Worm (Caenorhabditis elegans) whole organism, L3 larva: ENCODE measurements around the gene F28C1.1.

Source experiments
- aly-2 ChIP-seq: fragments of 150-350 bp; optimal IDR thresholded peaks from 2 replicates; lab custom pipeline; 2014; ENCODE audit warnings: missing biosample characterization, missing genetic modification characterization
- ama-1 ChIP-seq: fragments of 150-350 bp; optimal IDR thresholded peaks from 2 replicates; lab custom pipeline; 2018
- ceh-9 ChIP-seq: sonication (generic microtip); optimal IDR thresholded peaks from 2 replicates; lab custom pipeline; 2018; ENCODE audit warnings: missing biosample characterization, missing genetic modification characterization
- egl-27 ChIP-seq: sonication (generic microtip); optimal IDR thresholded peaks from 4 replicates; lab custom pipeline; 2017; ENCODE audit warnings: missing biosample characterization, missing genetic modification reagents, missing genetic modification characterization
- elt-3 ChIP-seq, 3 experiments: fragments of 150-350 bp in 1 of 3; sonication (generic microtip) in 2 of 3; optimal IDR thresholded peaks; 2 replicates in 2 of 3; 4 replicates in 1 of 3; lab custom pipeline; 2014 to 2017; ENCODE audit warnings: missing biosample characterization in 3 of 3, missing genetic modification characterization in 3 of 3
- lin-15B ChIP-seq: fragments of 150-350 bp; optimal IDR thresholded peaks from 2 replicates; lab custom pipeline; 2014; ENCODE audit warnings: missing biosample characterization, missing genetic modification characterization
- lin-39 ChIP-seq: fragments of 150-350 bp; optimal IDR thresholded peaks from 2 replicates; lab custom pipeline; 2018; ENCODE audit warnings: missing biosample characterization, missing genetic modification reagents, missing genetic modification characterization
- nfya-1 ChIP-seq: sonication (generic microtip); optimal IDR thresholded peaks from 2 replicates; lab custom pipeline; 2017; ENCODE audit warnings: missing genetic modification characterization, mild to moderate bottlenecking, missing compliant biosample characterization, antibody characterized with exemption, moderate library complexity; ENCODE audit not compliant: insufficient read depth
- nhr-77 ChIP-seq: fragments of 150-350 bp; optimal IDR thresholded peaks from 2 replicates; lab custom pipeline; 2014; ENCODE audit warnings: missing biosample characterization, missing genetic modification characterization
- pha-4 ChIP-seq: fragments of 150-350 bp; optimal IDR thresholded peaks from 2 replicates; lab custom pipeline; 2014; ENCODE audit warnings: missing biosample characterization, missing genetic modification reagents, missing genetic modification characterization
- pqm-1 ChIP-seq: fragments of 150-350 bp; optimal IDR thresholded peaks from 2 replicates; lab custom pipeline; 2017; ENCODE audit warnings: missing biosample characterization, missing genetic modification characterization, inconsistent platforms
- sea-2 ChIP-seq: fragments of 150-350 bp; sonication (generic microtip); optimal IDR thresholded peaks from 4 replicates; lab custom pipeline; 2014; ENCODE audit warnings: missing biosample characterization, missing genetic modification reagents, missing genetic modification characterization
- skn-1 ChIP-seq: fragments of 150-350 bp; optimal IDR thresholded peaks from 2 replicates; lab custom pipeline; 2014; ENCODE audit warnings: missing biosample characterization, missing genetic modification characterization
- ztf-11 ChIP-seq: fragments of 150-350 bp; optimal IDR thresholded peaks from 2 replicates; lab custom pipeline; 2014; ENCODE audit warnings: missing biosample characterization, missing genetic modification characterization

DNA sequence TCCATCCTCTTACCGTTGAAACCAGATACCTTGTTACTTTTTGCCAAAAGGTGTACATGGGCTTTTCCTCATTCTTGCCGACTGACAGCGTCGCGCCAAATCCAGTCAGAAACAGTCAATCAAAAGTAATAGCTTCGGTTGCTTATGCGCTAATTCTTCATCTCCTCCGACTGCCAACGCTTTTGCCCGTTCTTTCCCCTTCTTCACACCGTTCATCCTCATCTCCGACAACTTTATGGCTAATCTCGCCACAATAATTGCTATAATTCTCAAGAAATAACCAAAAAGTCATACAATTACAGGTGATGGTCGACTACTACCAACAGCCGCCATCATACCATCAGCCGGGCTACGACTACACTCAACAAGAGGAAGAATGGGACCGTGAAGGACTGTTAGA, 27.5 kb downstream of the F28C1.1 start, which contains the start of gene atn-1:
- no peak for TF ChIP-seq nhr-77 (tag; lab: Kevin White, UChicago)
- TF ChIP-seq pqm-1 = no peak
- TF ChIP-seq ztf-11 = no peak
- no peak for TF ChIP-seq ama-1 (lab: Kevin White, UChicago)
- TF ChIP-seq nfya-1 = no peak
- no peak for TF ChIP-seq lin-15B (tag; lab: Kevin White, UChicago)
- no peak for TF ChIP-seq egl-27 (tag; lab: Kevin White, UChicago)
- no peak for TF ChIP-seq lin-39 (tag; lab: Kevin White, UChicago)
- no peak for TF ChIP-seq ceh-9 (tag; lab: Kevin White, UChicago)
- no peak for TF ChIP-seq sea-2 (GFP tag; lab: Kevin White, UChicago)
- TF ChIP-seq aly-2 = no peak
- no peak for TF ChIP-seq elt-3 (tag; optimal IDR thresholded peaks at IDR 0.05; lab: Kevin White, UChicago)
- no peak for TF ChIP-seq pha-4 (tag; lab: Kevin White, UChicago)
- no peak for TF ChIP-seq skn-1
